Worm (Caenorhabditis elegans) whole organism, L4 larva: Measurements from ENCODE around the gene T04C12.7.

Experiments
- F26F4.8 ChIP-seq: fragments of 200-800 bp; sonication (Bioruptor generic); conservative IDR thresholded peaks from 2 replicates; pipeline ENCODE4 v1.3.6; 2022; ENCODE audit warnings: missing genetic modification characterization, missing compliant biosample characterization
- ama-1 ChIP-seq: fragments of 150-350 bp; optimal IDR thresholded peaks from 2 replicates; lab custom pipeline; 2014; ENCODE audit warnings: inconsistent platforms, mixed read lengths
- egl-27 ChIP-seq: sonication (generic microtip); optimal IDR thresholded peaks from 3 replicates; lab custom pipeline; 2017; ENCODE audit warnings: missing biosample characterization, missing genetic modification reagents, missing genetic modification characterization
- lin-13 ChIP-seq: fragments of 150-350 bp; optimal IDR thresholded peaks from 2 replicates; lab custom pipeline; 2014; ENCODE audit warnings: missing biosample characterization, missing genetic modification reagents, missing genetic modification characterization
- mxl-3 ChIP-seq: fragments of 200-800 bp; sonication (Bioruptor generic); optimal IDR thresholded peaks from 2 replicates; lab custom pipeline; 2018; ENCODE audit warnings: mild to moderate bottlenecking, missing genetic modification characterization, missing compliant biosample characterization
- nhr-237 ChIP-seq: sonication (generic microtip); optimal IDR thresholded peaks from 2 replicates; lab custom pipeline; 2017; ENCODE audit warnings: missing biosample characterization, missing genetic modification characterization
- nhr-6 ChIP-seq: fragments of 150-350 bp; optimal IDR thresholded peaks from 2 replicates; lab custom pipeline; 2014; ENCODE audit warnings: missing biosample characterization, missing genetic modification characterization
- spr-3 ChIP-seq: fragments of 200-800 bp; sonication (Bioruptor generic); optimal IDR thresholded peaks from 2 replicates; lab custom pipeline; 2018; ENCODE audit warnings: mild to moderate bottlenecking, missing genetic modification characterization, missing compliant biosample characterization
- ztf-7 ChIP-seq: fragments of 150-350 bp; optimal IDR thresholded peaks from 2 replicates; lab custom pipeline; 2014; ENCODE audit warnings: missing biosample characterization, missing genetic modification characterization

ce11 chrV:11076403-11076802 is 22.5 kb downstream of the T04C12.7 start:
- TF ChIP-seq nhr-6 = peak; percentile 10
- TF ChIP-seq egl-27 (tag; lab: Kevin White, UChicago) = no peak
- no peak for TF ChIP-seq spr-3
- peak; percentile 77 for TF ChIP-seq ama-1
- no peak for TF ChIP-seq nhr-237 (tag; lab: Kevin White, UChicago)
- TF ChIP-seq F26F4.8 (GFP tag; lab: Robert Waterston, UW) = no peak
- TF ChIP-seq ztf-7 (tag; lab: Kevin White, UChicago) = no peak
- no peak for TF ChIP-seq mxl-3
- peak; percentile 50 for TF ChIP-seq lin-13
